Fruit fly (Drosophila melanogaster) whole organism, wandering third instar larva: ENCODE results near the gene CG11563.

Experiments used
- Abd-B ChIP-seq: fragments of >200 bp; optimal IDR thresholded peaks from 2 replicates; lab custom pipeline; 2017; ENCODE audit warnings: missing biosample characterization, missing genetic modification characterization
- CG32264 ChIP-seq: fragments of 200-800 bp; sonication (Bioruptor generic); optimal IDR thresholded peaks from 2 replicates; lab custom pipeline; 2016; ENCODE audit warnings: missing biosample characterization, missing genetic modification characterization
- CG9705 ChIP-seq: fragments of 200-800 bp; sonication (Bioruptor generic); optimal IDR thresholded peaks from 2 replicates; lab custom pipeline; 2018; ENCODE audit warnings: missing biosample characterization, mild to moderate bottlenecking, missing genetic modification characterization
- CrebA ChIP-seq: fragments of 200-800 bp; sonication (Bioruptor generic); optimal IDR thresholded peaks from 2 replicates; lab custom pipeline; 2016; ENCODE audit warnings: missing biosample characterization, mild to moderate bottlenecking, missing genetic modification characterization, borderline replicate concordance
- Dfd ChIP-seq: fragments of >200 bp; optimal IDR thresholded peaks from 2 replicates; lab custom pipeline; 2017; ENCODE audit warnings: missing biosample characterization, missing genetic modification characterization
- Dif ChIP-seq: fragments of 200-275, 200-300 bp; sonication (Bioruptor generic); optimal IDR thresholded peaks from 2 replicates; lab custom pipeline; 2018; ENCODE audit warnings: missing biosample characterization, missing genetic modification characterization; ENCODE audit not compliant: partially characterized antibody
- GATAd ChIP-seq: sonication (Bioruptor generic); optimal IDR thresholded peaks from 2 replicates; lab custom pipeline; 2016; ENCODE audit warnings: missing biosample characterization, missing genetic modification characterization
- HLH106 ChIP-seq: fragments of 200-800 bp; optimal IDR thresholded peaks from 3 replicates; lab custom pipeline; 2019; ENCODE audit warnings: missing biosample characterization, mild to moderate bottlenecking, missing genetic modification characterization, moderate library complexity
- Hnf4 ChIP-seq: fragments of 200-800 bp; sonication (Bioruptor generic); optimal IDR thresholded peaks from 2 replicates; lab custom pipeline; 2016; ENCODE audit warnings: missing biosample characterization, mild to moderate bottlenecking, missing genetic modification characterization
- Hr78 ChIP-seq: fragments of >200 bp; optimal IDR thresholded peaks from 2 replicates; lab custom pipeline; 2017; ENCODE audit warnings: missing biosample characterization, missing genetic modification characterization
- Hr83 ChIP-seq: fragments of 200-300 bp; sonication (Bioruptor generic); optimal IDR thresholded peaks from 2 replicates; lab custom pipeline; 2016; ENCODE audit warnings: missing biosample characterization, mild to moderate bottlenecking, missing genetic modification characterization, moderate library complexity; ENCODE audit not compliant: poor library complexity, severe bottlenecking
- Jra ChIP-seq: sonication (Bioruptor generic); optimal IDR thresholded peaks from 2 replicates; lab custom pipeline; 2016; ENCODE audit warnings: missing biosample characterization, missing genetic modification characterization
- Mio ChIP-seq: sonication (Bioruptor generic); optimal IDR thresholded peaks from 2 replicates; lab custom pipeline; 2016; ENCODE audit warnings: missing biosample characterization, missing genetic modification characterization
- Myc ChIP-seq: fragments of >200 bp; optimal IDR thresholded peaks from 2 replicates; lab custom pipeline; 2017
- N ChIP-seq: fragments of >200 bp; optimal IDR thresholded peaks from 2 replicates; lab custom pipeline; 2018; ENCODE audit warnings: missing biosample characterization, missing external identifiers, missing genetic modification characterization
- OdsH ChIP-seq: fragments of 200-800 bp; sonication (Bioruptor generic); optimal IDR thresholded peaks from 2 replicates; lab custom pipeline; 2016; ENCODE audit warnings: missing biosample characterization, mild to moderate bottlenecking, missing genetic modification characterization
- Rel ChIP-seq, 2 experiments: fragments of 200-800 bp; sonication (Bioruptor generic) in 1 of 2; optimal IDR thresholded peaks; 2 replicates in 1 of 2; 3 replicates in 1 of 2; lab custom pipeline; 2016 to 2019; ENCODE audit warnings: mild to moderate bottlenecking in 2 of 2, missing biosample characterization in 2 of 2, missing genetic modification characterization in 2 of 2, moderate library complexity in 1 of 2
- Sp1 ChIP-seq: fragments of 200-800 bp; sonication (Bioruptor generic); optimal IDR thresholded peaks from 3 replicates; lab custom pipeline; 2019; ENCODE audit warnings: missing biosample characterization, mild to moderate bottlenecking, missing genetic modification characterization, moderate library complexity
- Vsx2 ChIP-seq: fragments of 200-300, 225-300 bp; sonication (Bioruptor generic); optimal IDR thresholded peaks from 2 replicates; lab custom pipeline; 2018; ENCODE audit warnings: missing biosample characterization, missing genetic modification characterization; ENCODE audit not compliant: partially characterized antibody
- br ChIP-seq: fragments of 200-800 bp; sonication (Bioruptor generic); optimal IDR thresholded peaks from 2 replicates; lab custom pipeline; 2016; ENCODE audit warnings: missing biosample characterization, missing genetic modification characterization
- brk ChIP-seq: fragments of 200-800 bp; sonication (Bioruptor generic); optimal IDR thresholded peaks from 2 replicates; lab custom pipeline; 2016; ENCODE audit warnings: missing biosample characterization, mild to moderate bottlenecking, missing genetic modification characterization
- dl ChIP-seq, 2 experiments: fragments of 175-275, 200-275 bp in 1 of 2; fragments of 200-275 bp in 1 of 2; sonication (Bioruptor generic); optimal IDR thresholded peaks; lab custom pipeline; 2018; ENCODE audit warnings: mild to moderate bottlenecking in 2 of 2, missing biosample characterization in 2 of 2, missing genetic modification characterization in 2 of 2, moderate library complexity in 2 of 2; ENCODE audit not compliant: partially characterized antibody in 2 of 2, insufficient read depth in 1 of 2
- dmrt93B ChIP-seq: fragments of 200-800 bp; sonication (Bioruptor generic); optimal IDR thresholded peaks from 2 replicates; lab custom pipeline; 2018; ENCODE audit warnings: missing biosample characterization, mild to moderate bottlenecking, missing genetic modification characterization
- dsf ChIP-seq: sonication (Bioruptor generic); optimal IDR thresholded peaks from 2 replicates; lab custom pipeline; 2016; ENCODE audit warnings: missing biosample characterization, missing genetic modification characterization, borderline replicate concordance
- ey ChIP-seq: fragments of 200-800 bp; sonication (Bioruptor generic); optimal IDR thresholded peaks from 2 replicates; lab custom pipeline; 2016; ENCODE audit warnings: missing biosample characterization, missing genetic modification characterization
- foxo ChIP-seq, 2 experiments: fragments of 200-800 bp; sonication (Bioruptor generic); optimal IDR thresholded peaks; 2 replicates in 1 of 2; 3 replicates in 1 of 2; lab custom pipeline; 2016 to 2017; ENCODE audit warnings: missing biosample characterization in 2 of 2, missing genetic modification characterization in 2 of 2
- fru ChIP-seq: fragments of 200-800 bp; sonication (Bioruptor generic); optimal IDR thresholded peaks from 3 replicates; lab custom pipeline; 2016; ENCODE audit warnings: missing biosample characterization, mild to moderate bottlenecking, missing genetic modification characterization
- h ChIP-seq: fragments of 200-800 bp; sonication (Bioruptor generic); optimal IDR thresholded peaks from 3 replicates; lab custom pipeline; 2016; ENCODE audit warnings: missing biosample characterization, mild to moderate bottlenecking, missing genetic modification characterization
- jim ChIP-seq: fragments of 175-275, 200-325 bp; sonication (Bioruptor generic); optimal IDR thresholded peaks from 2 replicates; lab custom pipeline; 2016; ENCODE audit warnings: missing biosample characterization, mild to moderate bottlenecking, missing genetic modification characterization
- lola ChIP-seq: fragments of >200 bp; optimal IDR thresholded peaks from 2 replicates; lab custom pipeline; 2017; ENCODE audit warnings: missing biosample characterization, missing genetic modification characterization
- pan ChIP-seq: fragments of >200 bp; optimal IDR thresholded peaks from 2 replicates; lab custom pipeline; 2017
- psq ChIP-seq: fragments of 200-800 bp; sonication (Bioruptor generic); optimal IDR thresholded peaks from 3 replicates; lab custom pipeline; 2017; ENCODE audit warnings: missing biosample characterization, mild to moderate bottlenecking, missing genetic modification characterization, moderate library complexity
- rgr ChIP-seq: fragments of 200-800 bp; sonication (Bioruptor generic); optimal IDR thresholded peaks from 3 replicates; lab custom pipeline; 2016; ENCODE audit warnings: missing biosample characterization, mild to moderate bottlenecking, missing genetic modification characterization
- sage ChIP-seq: fragments of 200-800 bp; sonication (Bioruptor generic); optimal IDR thresholded peaks from 2 replicates; lab custom pipeline; 2016; ENCODE audit warnings: missing biosample characterization, mild to moderate bottlenecking, missing genetic modification characterization
- sv ChIP-seq: fragments of 200-800 bp; sonication (Bioruptor generic); optimal IDR thresholded peaks from 3 replicates; lab custom pipeline; 2016; ENCODE audit warnings: missing biosample characterization, missing genetic modification characterization
- tai ChIP-seq: sonication (Bioruptor generic); optimal IDR thresholded peaks from 2 replicates; lab custom pipeline; 2016; ENCODE audit warnings: missing biosample characterization, missing genetic modification characterization
- usp ChIP-seq: fragments of >200 bp; optimal IDR thresholded peaks from 2 replicates; lab custom pipeline; 2017; ENCODE audit warnings: missing biosample characterization, missing genetic modification characterization
- woc ChIP-seq: sonication (Bioruptor generic); optimal IDR thresholded peaks from 2 replicates; lab custom pipeline; 2016; ENCODE audit warnings: missing biosample characterization, mild to moderate bottlenecking, missing genetic modification characterization

CG11563 gene

dm6 chr3R:31698143-31698776 is 38.6 kb upstream of the CG11563 start (continued):
- peak; percentile 96 for TF ChIP-seq Sp1 (GFP tag; lab: Kevin White, UChicago)

- TF ChIP-seq Mio (GFP tag; lab: Kevin White, UChicago) (no peak), Hnf4 (no peak), rgr (GFP tag; lab: Kevin White, UChicago) (peak; percentile 5), tai (GFP tag; lab: Kevin White, UChicago) (no peak), HLH106 (tag; lab: Kevin White, UChicago) (no peak), foxo (GFP tag; optimal IDR thresholded peaks at IDR 0.05; lab: Kevin White, UChicago) (no peak), dsf (GFP tag; lab: Kevin White, UChicago) (no peak), sv (GFP tag; lab: Kevin White, UChicago) (no peak), ey (GFP tag; lab: Kevin White, UChicago) (peak; percentile 9), fru (GFP tag; lab: Kevin White, UChicago) (peak; percentile 13), Myc (lab: Kevin White, UChicago) (no peak), Dfd (GFP tag; lab: Kevin White, UChicago) (no peak), dl (GFP tag; optimal IDR thresholded peaks at IDR 0.05; lab: Kevin White, UChicago; ENCODE audit: insufficient read depth in 1 of 2, partially characterized antibody in 2 of 2) (no peak)
Observed at dm6 chr3R:31700212-31700611, 36.6 kb upstream of the CG11563 start.

DNA sequence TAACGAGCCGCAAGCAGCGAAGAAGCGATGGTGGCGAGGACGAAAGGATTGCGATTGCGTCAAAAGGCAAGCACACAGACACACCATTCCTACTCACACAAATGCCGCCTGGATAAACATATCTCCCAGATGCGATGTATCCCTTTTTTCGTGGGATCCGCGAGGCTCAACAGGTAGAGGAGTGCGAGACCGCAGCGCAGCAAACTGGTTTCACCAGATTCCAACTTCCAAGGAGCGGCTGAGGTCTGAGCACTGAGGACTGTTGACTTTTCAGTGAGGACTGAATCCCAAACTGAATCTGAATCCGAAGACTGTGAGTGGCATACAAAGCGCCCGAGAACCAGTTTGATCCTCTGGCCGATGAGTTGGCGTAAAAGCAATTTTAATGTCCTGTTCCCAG is 34.9 kb upstream of the CG11563 start:
- peak in 1 of 2 experiments; percentile 2 for TF ChIP-seq foxo (GFP tag; optimal IDR thresholded peaks at IDR 0.05; lab: Kevin White, UChicago)
- no peak for TF ChIP-seq lola (GFP tag; lab: Kevin White, UChicago)
- peak; percentile 12 for TF ChIP-seq HLH106 (tag; lab: Kevin White, UChicago)
- no peak for TF ChIP-seq dmrt93B (GFP tag; lab: Kevin White, UChicago)
- no peak for TF ChIP-seq Rel (GFP tag; optimal IDR thresholded peaks at IDR 0.05; lab: Kevin White, UChicago)
- TF ChIP-seq Rel (tag; optimal IDR thresholded peaks at IDR 0.05; lab: Kevin White, UChicago), result peak; percentile 39
- peak; percentile 27 for TF ChIP-seq Hr83 (GFP tag; lab: Kevin White, UChicago)
- peak; percentile 49 for TF ChIP-seq Sp1 (GFP tag; lab: Kevin White, UChicago)
- TF ChIP-seq brk (GFP tag; lab: Kevin White, UChicago), result peak; percentile 30
- no peak for TF ChIP-seq N (GFP tag; lab: Kevin White, UChicago)
- no peak for TF ChIP-seq CrebA
- peak; percentile 29 for TF ChIP-seq psq (GFP tag; lab: Kevin White, UChicago)
- TF ChIP-seq rgr (GFP tag; lab: Kevin White, UChicago), result no peak
- TF ChIP-seq CG9705, result peak; percentile 16
- no peak for TF ChIP-seq Jra (GFP tag; lab: Kevin White, UChicago)
- no peak for TF ChIP-seq Dfd (GFP tag; lab: Kevin White, UChicago)
- TF ChIP-seq CG32264 (GFP tag; lab: Kevin White, UChicago), result no peak
- no peak for TF ChIP-seq sv (GFP tag; lab: Kevin White, UChicago)
- no peak for TF ChIP-seq Hnf4
- TF ChIP-seq br (GFP tag; lab: Kevin White, UChicago), result no peak
- TF ChIP-seq dl (GFP tag; optimal IDR thresholded peaks at IDR 0.05; lab: Kevin White, UChicago; ENCODE audit: insufficient read depth in 1 of 2, partially characterized antibody in 2 of 2), result no peak
- TF ChIP-seq usp (GFP tag; lab: Kevin White, UChicago), result no peak
- TF ChIP-seq Hr78 (GFP tag; lab: Kevin White, UChicago), result no peak
- TF ChIP-seq jim (GFP tag; lab: Kevin White, UChicago), result no peak
- TF ChIP-seq pan (lab: Kevin White, UChicago), result no peak
- TF ChIP-seq dsf (GFP tag; lab: Kevin White, UChicago), result no peak
- TF ChIP-seq sage (GFP tag; lab: Kevin White, UChicago), result no peak
- TF ChIP-seq fru (GFP tag; lab: Kevin White, UChicago), result peak; percentile 66
- TF ChIP-seq Mio (GFP tag; lab: Kevin White, UChicago), result no peak
- TF ChIP-seq Abd-B (GFP tag; lab: Kevin White, UChicago), result no peak
- TF ChIP-seq OdsH (GFP tag; lab: Kevin White, UChicago), result no peak
- peak; percentile 27 for TF ChIP-seq Dif (GFP tag; lab: Kevin White, UChicago)
- TF ChIP-seq Myc (lab: Kevin White, UChicago), result no peak
- peak; percentile 47 for TF ChIP-seq Vsx2 (GFP tag; lab: Kevin White, UChicago)
- no peak for TF ChIP-seq woc (GFP tag; lab: Kevin White, UChicago)
- TF ChIP-seq tai (GFP tag; lab: Kevin White, UChicago), result no peak
- TF ChIP-seq GATAd (GFP tag; lab: Kevin White, UChicago), result no peak
- TF ChIP-seq h (GFP tag; lab: Kevin White, UChicago), result peak; percentile 14
- TF ChIP-seq ey (GFP tag; lab: Kevin White, UChicago), result no peak
- TF ChIP-seq, all 38 proteins: peak for 12
